Fruit fly (Drosophila melanogaster): Measurements from ENCODE around the gene mtd.

The mtd gene

dm6 chr3R:5361681-5362319 lies 11.6 kb upstream of the mtd start (continued):
- TF ChIP-seq eg (GFP tag; IDR thresholded peaks at IDR 0.05) (peak; percentile 95), Eip78C (GFP tag) (peak; percentile 97), CG10669 (GFP tag; optimal IDR thresholded peaks at IDR 0.05) (peak; percentile 90), lz (GFP tag; optimal IDR thresholded peaks at IDR 0.05) (peak; percentile 90), Ets96B (tag; optimal IDR thresholded peaks at IDR 0.05) (peak; percentile 93), pdm3 (GFP tag; optimal IDR thresholded peaks at IDR 0.05) (peak; percentile 91), CG3032 (tag; optimal IDR thresholded peaks at IDR 0.05) (peak; percentile 84), Lpt (GFP tag; optimal IDR thresholded peaks at IDR 0.05) (peak; percentile 94), CG34406 (GFP tag; optimal IDR thresholded peaks at IDR 0.05) (peak; percentile 84), fd85E (GFP tag; optimal IDR thresholded peaks at IDR 0.05) (peak; percentile 74), CG16779 (tag; optimal IDR thresholded peaks at IDR 0.05) (no peak), Sox14 (GFP tag; optimal IDR thresholded peaks at IDR 0.05) (peak; percentile 95), acj6 (GFP tag; optimal IDR thresholded peaks at IDR 0.05) (peak; percentile 92), esn (GFP tag; optimal IDR thresholded peaks at IDR 0.05) (peak; percentile 94), Sox102F (GFP tag; optimal IDR thresholded peaks at IDR 0.05) (peak; percentile 91), CG6792 (GFP tag; optimal IDR thresholded peaks at IDR 0.05) (peak; percentile 90), CG3919 (GFP tag; optimal IDR thresholded peaks at IDR 0.05) (peak; percentile 96), dac (GFP tag; optimal IDR thresholded peaks at IDR 0.05) (peak; percentile 81), svp (GFP tag) (peak; percentile 92), Smox (GFP tag; optimal IDR thresholded peaks at IDR 0.05) (peak; percentile 88), salr (GFP tag; optimal IDR thresholded peaks at IDR 0.05) (peak; percentile 85 to 91), CG6854 (GFP tag; optimal IDR thresholded peaks at IDR 0.05) (peak; percentile 51), vri (GFP tag; optimal IDR thresholded peaks at IDR 0.05) (peak; percentile 92), CG32006 (GFP tag; optimal IDR thresholded peaks at IDR 0.05) (peak; percentile 94), achi (GFP tag; optimal IDR thresholded peaks at IDR 0.05) (peak; percentile 92), Met (GFP tag; optimal IDR thresholded peaks at IDR 0.05) (peak; percentile 93), CG8319 (GFP tag; optimal IDR thresholded peaks at IDR 0.05) (peak; percentile 80), CG11762 (GFP tag; optimal IDR thresholded peaks at IDR 0.05; ENCODE audit: insufficient read depth) (peak; percentile 84), dsx (GFP tag; optimal IDR thresholded peaks at IDR 0.05; ENCODE audit: poor library complexity, severe bottlenecking) (peak; percentile 89), CG8119 (GFP tag; IDR thresholded peaks at IDR 0.05) (peak; percentile 95), CG10631 (GFP tag; optimal IDR thresholded peaks at IDR 0.05) (peak; percentile 92)

dm6 chr3R:5357935-5358414 lies 7.7 kb upstream of the mtd start, which contains the start of gene Prosbeta7:
Prosbeta7 (minus strand) TSS chr3R:5358364.
- TF ChIP-seq Sox14 (GFP tag; optimal IDR thresholded peaks at IDR 0.05) (peak; percentile 27), dsx (GFP tag; optimal IDR thresholded peaks at IDR 0.05; ENCODE audit: poor library complexity, severe bottlenecking) (no peak), spab (GFP tag; optimal IDR thresholded peaks at IDR 0.05) (no peak), CG9139 (GFP tag; optimal IDR thresholded peaks at IDR 0.05) (no peak), Eip93F (GFP tag; optimal IDR thresholded peaks at IDR 0.05) (no peak), CG15336 (GFP tag; IDR thresholded peaks at IDR 0.05) (no peak), svp (GFP tag) (no peak), fd59A (GFP tag; optimal IDR thresholded peaks at IDR 0.05) (no peak), Lpt (GFP tag; optimal IDR thresholded peaks at IDR 0.05) (no peak), CG11294 (GFP tag; IDR thresholded peaks at IDR 0.05) (no peak), pdm3 (GFP tag; optimal IDR thresholded peaks at IDR 0.05) (no peak), vri (GFP tag; optimal IDR thresholded peaks at IDR 0.05) (no peak), CG6163 (GFP tag; IDR thresholded peaks at IDR 0.05) (0 out of 3 replicates have a peak, but pooled peaks have one; percentile 6), Eip78C (GFP tag) (peak; percentile 27), CG6854 (GFP tag; optimal IDR thresholded peaks at IDR 0.05) (peak; percentile 55), eg (GFP tag; IDR thresholded peaks at IDR 0.05) (no peak), acj6 (GFP tag; optimal IDR thresholded peaks at IDR 0.05) (no peak), CG10669 (GFP tag; optimal IDR thresholded peaks at IDR 0.05) (no peak), CG1621 (tag; optimal IDR thresholded peaks at IDR 0.05) (peak; percentile 45), CG31627 (GFP tag; optimal IDR thresholded peaks at IDR 0.05) (no peak), Sox15 (GFP tag; optimal IDR thresholded peaks at IDR 0.05) (no peak), esn (GFP tag; optimal IDR thresholded peaks at IDR 0.05) (no peak), dac (GFP tag; optimal IDR thresholded peaks at IDR 0.05) (no peak), CG6808 (GFP tag; optimal IDR thresholded peaks at IDR 0.05) (no peak)
